Fruit fly (Drosophila melanogaster) whole organism, embryonic: ENCODE data around the gene Hacd1.

Experiments
- Abd-B ChIP-seq: fragments of 200-800 bp; sonication (Bioruptor generic); optimal IDR thresholded peaks from 2 replicates; lab custom pipeline; 2018; ENCODE audit warnings: missing biosample characterization, mild to moderate bottlenecking, missing genetic modification characterization, moderate library complexity
- Atf3 ChIP-seq: fragments of 200-800 bp; sonication (Bioruptor generic); optimal IDR thresholded peaks from 3 replicates; lab custom pipeline; 2016; ENCODE audit warnings: missing biosample characterization, missing genetic modification characterization
- Bdp1 ChIP-seq: fragments of 200-800 bp; sonication (Bioruptor generic); optimal IDR thresholded peaks from 3 replicates; lab custom pipeline; 2016; ENCODE audit warnings: missing biosample characterization, missing genetic modification characterization
- CG10565 ChIP-seq: fragments of 200-800 bp; sonication (Bioruptor generic); optimal IDR thresholded peaks from 3 replicates; lab custom pipeline; 2016; ENCODE audit warnings: missing biosample characterization, mild to moderate bottlenecking, missing genetic modification characterization
- CG10979 ChIP-seq: fragments of 200-800 bp; sonication (Bioruptor generic); optimal IDR thresholded peaks from 2 replicates; lab custom pipeline; 2018; ENCODE audit warnings: missing biosample characterization, mild to moderate bottlenecking, missing genetic modification characterization, moderate library complexity
- CG11247 ChIP-seq: fragments of 200-800 bp; sonication (Bioruptor generic); IDR thresholded peaks from 2 replicates; pipeline ENCODE4 v1.3.6; 2022; ENCODE audit warnings: missing biosample characterization, missing genetic modification characterization
- CG11504 ChIP-seq: fragments of 200-800 bp; sonication (Bioruptor generic); optimal IDR thresholded peaks from 3 replicates; lab custom pipeline; 2019; ENCODE audit warnings: missing biosample characterization, mild to moderate bottlenecking, missing genetic modification characterization, moderate library complexity
- CG12104 ChIP-seq: fragments of 200-800 bp; sonication (Bioruptor generic); optimal IDR thresholded peaks from 3 replicates; lab custom pipeline; 2016; ENCODE audit warnings: missing biosample characterization, missing genetic modification characterization
- CG13296 ChIP-seq: fragments of 200-800 bp; sonication (Bioruptor generic); optimal IDR thresholded peaks from 3 replicates; lab custom pipeline; 2018; ENCODE audit warnings: missing biosample characterization, mild to moderate bottlenecking, missing genetic modification characterization
- CG15601 ChIP-seq: fragments of 200-800 bp; sonication (Bioruptor generic); optimal IDR thresholded peaks from 3 replicates; lab custom pipeline; 2019; ENCODE audit warnings: missing biosample characterization, mild to moderate bottlenecking, missing genetic modification characterization, moderate library complexity
- CG16863 ChIP-seq: fragments of 200-800 bp; sonication (Bioruptor generic); optimal IDR thresholded peaks from 3 replicates; lab custom pipeline; 2016; ENCODE audit warnings: missing biosample characterization, missing genetic modification characterization
- CG1792 ChIP-seq: fragments of 200-800 bp; sonication (Bioruptor generic); optimal IDR thresholded peaks from 2 replicates; lab custom pipeline; 2016; ENCODE audit warnings: missing biosample characterization, missing genetic modification characterization
- CG18599 ChIP-seq: fragments of 200-800 bp; sonication (Bioruptor generic); optimal IDR thresholded peaks from 3 replicates; lab custom pipeline; 2017; ENCODE audit warnings: missing biosample characterization, missing genetic modification characterization, mild to moderate bottlenecking, moderate library complexity, missing genetic modification reagents
- CG30431 ChIP-seq: fragments of 200-800 bp; sonication (Bioruptor generic); optimal IDR thresholded peaks from 2 replicates; lab custom pipeline; 2017; ENCODE audit warnings: missing biosample characterization, missing genetic modification characterization
- CG33213 ChIP-seq: fragments of 200-800 bp; sonication (Bioruptor generic); optimal IDR thresholded peaks from 3 replicates; lab custom pipeline; 2016; ENCODE audit warnings: missing biosample characterization, missing genetic modification characterization
- CG34224 ChIP-seq: fragments of 200-800 bp; sonication (Bioruptor generic); IDR thresholded peaks from 3 replicates; pipeline ENCODE4 v1.3.6; 2022; ENCODE audit warnings: missing biosample characterization, missing genetic modification characterization; ENCODE audit not compliant: partially characterized antibody
- CG3995 ChIP-seq: fragments of 200-800 bp; sonication (Bioruptor generic); optimal IDR thresholded peaks from 3 replicates; lab custom pipeline; 2016; ENCODE audit warnings: missing biosample characterization, missing genetic modification characterization
- CG6813 ChIP-seq: fragments of 200-800 bp; sonication (Bioruptor generic); optimal IDR thresholded peaks from 2 replicates; lab custom pipeline; 2017; ENCODE audit warnings: missing biosample characterization, missing genetic modification characterization, mild to moderate bottlenecking, moderate library complexity, missing genetic modification reagents
- CG6854 ChIP-seq: fragments of 200-800 bp; sonication (Bioruptor generic); optimal IDR thresholded peaks from 3 replicates; lab custom pipeline; 2017; ENCODE audit warnings: missing biosample characterization, mild to moderate bottlenecking, missing genetic modification characterization
- CHES-1-like ChIP-seq: fragments of 200-800 bp; sonication (Bioruptor generic); optimal IDR thresholded peaks from 2 replicates; lab custom pipeline; 2016; ENCODE audit warnings: missing biosample characterization, missing genetic modification characterization
- CrebB ChIP-seq: fragments of 200-800 bp; sonication (Bioruptor generic); optimal IDR thresholded peaks from 3 replicates; lab custom pipeline; 2018; ENCODE audit warnings: missing biosample characterization, mild to moderate bottlenecking, missing genetic modification characterization
- D19A ChIP-seq: fragments of 200-800 bp; optimal IDR thresholded peaks from 3 replicates; lab custom pipeline; 2019; ENCODE audit warnings: missing biosample characterization, mild to moderate bottlenecking, missing genetic modification characterization, moderate library complexity
- Drgx ChIP-seq: fragments of 200-800 bp; sonication (Bioruptor generic); IDR thresholded peaks from 2 replicates; pipeline ENCODE4 v1.3.6; 2022; ENCODE audit warnings: missing biosample characterization, missing genetic modification characterization
- Eip74EF ChIP-seq, 2 experiments: fragments of 200-800 bp in 1 of 2; fragments of >200 bp in 1 of 2; sonication (Bioruptor generic) in 1 of 2; optimal IDR thresholded peaks; 2 replicates each; lab custom pipeline; 2017 to 2019; ENCODE audit warnings: missing biosample characterization in 2 of 2, missing genetic modification characterization in 2 of 2, mild to moderate bottlenecking in 1 of 2, moderate library complexity in 1 of 2
- MESR4 ChIP-seq: fragments of 200-800 bp; sonication (Bioruptor generic); optimal IDR thresholded peaks from 2 replicates; lab custom pipeline; 2018; ENCODE audit warnings: missing biosample characterization, mild to moderate bottlenecking, missing genetic modification characterization, moderate library complexity
- Mes4 ChIP-seq: fragments of 200-800 bp; sonication (Bioruptor generic); optimal IDR thresholded peaks from 2 replicates; lab custom pipeline; 2016; ENCODE audit warnings: missing biosample characterization, missing genetic modification characterization
- Nf-YA ChIP-seq: fragments of 200-800 bp; sonication (Bioruptor generic); IDR thresholded peaks from 2 replicates; pipeline ENCODE4 v1.3.6; 2022; ENCODE audit warnings: missing biosample characterization, missing genetic modification characterization
- Oaz ChIP-seq: fragments of 200-800 bp; sonication (Bioruptor generic); IDR thresholded peaks from 2 replicates; pipeline ENCODE4 v1.3.6; 2022; ENCODE audit warnings: missing biosample characterization, missing genetic modification characterization
- Side ChIP-seq: fragments of 200-800 bp; sonication (Bioruptor generic); optimal IDR thresholded peaks from 2 replicates; lab custom pipeline; 2016; ENCODE audit warnings: missing biosample characterization, missing genetic modification characterization
- Spps ChIP-seq: fragments of 200-800 bp; sonication (Bioruptor generic); optimal IDR thresholded peaks from 2 replicates; lab custom pipeline; 2018; ENCODE audit warnings: missing biosample characterization, mild to moderate bottlenecking, missing genetic modification characterization
- ab ChIP-seq: fragments of 200-800 bp; sonication (Bioruptor generic); optimal IDR thresholded peaks from 2 replicates; lab custom pipeline; 2016; ENCODE audit warnings: missing biosample characterization, missing genetic modification characterization
- al ChIP-seq: fragments of 200-800 bp; sonication (Bioruptor generic); IDR thresholded peaks from 2 replicates; pipeline ENCODE4 v1.3.6; 2022; ENCODE audit warnings: missing biosample characterization, missing genetic modification characterization
- crc ChIP-seq: fragments of 200-800 bp; sonication (Bioruptor generic); optimal IDR thresholded peaks from 2 replicates; lab custom pipeline; 2016; ENCODE audit warnings: missing biosample characterization, missing genetic modification characterization
- disco-r ChIP-seq: fragments of 200-800 bp; sonication (Bioruptor generic); optimal IDR thresholded peaks from 2 replicates; lab custom pipeline; 2016; ENCODE audit warnings: missing biosample characterization, missing genetic modification characterization
- dysf ChIP-seq: fragments of 200-800 bp; sonication (Bioruptor generic); IDR thresholded peaks from 3 replicates; pipeline ENCODE4 v1.3.6; 2022; ENCODE audit warnings: missing biosample characterization, missing genetic modification characterization
- fd96Cb ChIP-seq: fragments of 200-800 bp; sonication (Bioruptor generic); optimal IDR thresholded peaks from 2 replicates; lab custom pipeline; 2018; ENCODE audit warnings: missing biosample characterization, mild to moderate bottlenecking, missing genetic modification characterization, moderate library complexity
- gce ChIP-seq: fragments of 200-800 bp; sonication (Bioruptor generic); IDR thresholded peaks from 3 replicates; pipeline ENCODE4 v1.3.6; 2022; ENCODE audit warnings: missing biosample characterization, missing genetic modification characterization
- gem ChIP-seq: fragments of 200-800 bp; sonication (Bioruptor generic); optimal IDR thresholded peaks from 2 replicates; lab custom pipeline; 2019; ENCODE audit warnings: missing biosample characterization, mild to moderate bottlenecking, missing genetic modification characterization, moderate library complexity
- hth ChIP-seq: fragments of >200 bp; optimal IDR thresholded peaks from 2 replicates; lab custom pipeline; 2017; ENCODE audit warnings: inconsistent platforms
- otp ChIP-seq: fragments of 200-800 bp; sonication (Bioruptor generic); IDR thresholded peaks from 3 replicates; pipeline ENCODE4, ENCODE4 v1.3.6; 2022; ENCODE audit warnings: missing biosample characterization, missing genetic modification characterization
- p53 ChIP-seq: fragments of 200-800 bp; sonication (Bioruptor generic); optimal IDR thresholded peaks from 2 replicates; lab custom pipeline; 2016; ENCODE audit warnings: missing biosample characterization, missing genetic modification characterization
- pb ChIP-seq: fragments of 200-800 bp; sonication (Bioruptor generic); optimal IDR thresholded peaks from 3 replicates; lab custom pipeline; 2016; ENCODE audit warnings: missing biosample characterization, missing genetic modification characterization
- ranshi ChIP-seq: fragments of 200-800 bp; sonication (Bioruptor generic); IDR thresholded peaks from 2 replicates; pipeline ENCODE4 v1.3.6; 2022; ENCODE audit warnings: missing biosample characterization, missing genetic modification characterization
- rib ChIP-seq: fragments of 200-800 bp; sonication (Bioruptor generic); IDR thresholded peaks from 2 replicates; pipeline ENCODE4 v1.3.6; 2022; ENCODE audit warnings: missing biosample characterization, missing genetic modification characterization
- salm ChIP-seq: fragments of 200-800 bp; sonication (Bioruptor generic); optimal IDR thresholded peaks from 2 replicates; lab custom pipeline; 2018; ENCODE audit warnings: missing biosample characterization, mild to moderate bottlenecking, missing genetic modification characterization
- sug ChIP-seq: fragments of 200-800 bp; optimal IDR thresholded peaks from 2 replicates; lab custom pipeline; 2019; ENCODE audit warnings: missing biosample characterization, mild to moderate bottlenecking, missing genetic modification characterization, moderate library complexity
- trem ChIP-seq: fragments of 200-800 bp; optimal IDR thresholded peaks from 3 replicates; lab custom pipeline; 2019; ENCODE audit warnings: missing biosample characterization, mild to moderate bottlenecking, missing genetic modification characterization, moderate library complexity
- yki ChIP-seq: fragments of >200 bp; optimal IDR thresholded peaks from 3 replicates; lab custom pipeline; 2018
- zen ChIP-seq: fragments of 200-800 bp; sonication (Bioruptor generic); optimal IDR thresholded peaks from 3 replicates; lab custom pipeline; 2018; ENCODE audit warnings: missing biosample characterization, mild to moderate bottlenecking, missing genetic modification characterization, moderate library complexity

Hacd1 gene

DNA sequence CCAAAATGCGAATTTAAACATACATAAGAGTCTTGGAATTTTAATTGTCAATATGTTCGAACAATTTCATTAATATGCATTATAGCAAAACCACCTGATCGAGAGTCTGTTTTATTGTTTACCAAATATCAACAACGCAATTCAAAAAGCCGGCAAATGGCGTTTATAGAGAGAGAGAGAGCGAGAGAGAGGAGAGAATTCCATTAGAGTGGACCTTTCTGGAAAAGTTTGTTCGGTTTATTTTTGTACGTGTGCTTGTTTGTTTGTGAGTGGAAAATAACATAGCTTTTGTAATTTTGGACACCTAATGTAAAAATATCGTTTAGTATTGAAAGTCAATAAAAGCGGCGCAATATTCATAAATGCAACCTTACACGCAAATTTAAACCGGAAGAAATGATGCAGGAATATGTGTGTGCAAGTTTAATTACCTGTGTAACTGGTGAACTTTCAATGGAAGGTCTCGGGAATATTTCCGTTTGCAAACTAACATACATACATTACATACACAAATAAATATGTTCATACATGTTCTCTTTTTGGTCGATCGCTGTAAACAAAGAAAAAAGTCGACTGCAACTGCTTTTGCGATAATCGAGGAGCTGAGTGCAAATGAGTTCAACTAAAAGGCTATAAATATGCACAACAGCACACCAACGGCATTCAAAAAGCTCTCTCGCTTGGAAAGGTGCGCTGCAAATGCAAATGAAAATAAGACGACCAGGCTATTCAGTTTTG is 42.7 kb upstream of the Hacd1 start, which contains the start of gene CG6785 (continued):
- peak; percentile 81 for TF ChIP-seq gem (tag; lab: Kevin White, UChicago)
- TF ChIP-seq CG18599 (GFP tag; lab: Kevin White, UChicago) = peak; percentile 90
- TF ChIP-seq D19A (tag; lab: Kevin White, UChicago) = peak; percentile 67
- TF ChIP-seq Atf3 (GFP tag; lab: Kevin White, UChicago) = peak; percentile 76
- TF ChIP-seq disco-r (GFP tag; lab: Kevin White, UChicago) = peak; percentile 87
- TF ChIP-seq CG10565 = no peak
- peak; percentile 19 for TF ChIP-seq CG30431 (GFP tag; lab: Kevin White, UChicago)
- TF ChIP-seq CG11504 (tag; lab: Kevin White, UChicago) = peak; percentile 80
- peak in 1 of 2 experiments; percentile 84 for TF ChIP-seq Eip74EF (GFP tag; optimal IDR thresholded peaks at IDR 0.05; lab: Kevin White, UChicago)
- peak; percentile 85 for TF ChIP-seq p53 (GFP tag; lab: Kevin White, UChicago)
- TF ChIP-seq Oaz (GFP tag; lab: Robert Waterston, UW) = no peak
- peak; percentile 73 for TF ChIP-seq Spps (tag; lab: Kevin White, UChicago)
- TF ChIP-seq Nf-YA (GFP tag; lab: Robert Waterston, UW) = no peak; the same call in 1 of the 2 replicates
- peak; percentile 68 for TF ChIP-seq Bdp1
- peak; percentile 57 for TF ChIP-seq sug (tag; lab: Kevin White, UChicago)
- no peak for TF ChIP-seq ab (GFP tag; lab: Kevin White, UChicago)
- peak; percentile 87 for TF ChIP-seq CG6854 (GFP tag; lab: Kevin White, UChicago)
- peak; percentile 91 for TF ChIP-seq Mes4 (GFP tag; lab: Kevin White, UChicago)
- TF ChIP-seq dysf (GFP tag; lab: Robert Waterston, UW) = peak; percentile 41; the same call in 1 of the 3 replicates
- peak; percentile 67; the same call in 1 of the 2 replicates for TF ChIP-seq ranshi (GFP tag; lab: Robert Waterston, UW)
- peak; percentile 92 for TF ChIP-seq CG15601 (tag; lab: Kevin White, UChicago)
- TF ChIP-seq CG6813 (GFP tag; lab: Kevin White, UChicago) = peak; percentile 96
- TF ChIP-seq CG16863 (GFP tag; lab: Kevin White, UChicago) = peak; percentile 77
- peak; percentile 87 for TF ChIP-seq CG13296 (GFP tag; lab: Kevin White, UChicago)
- TF ChIP-seq Abd-B (GFP tag; lab: Kevin White, UChicago) = no peak
- TF ChIP-seq yki (lab: Kevin White, UChicago) = no peak
- peak; percentile 77 for TF ChIP-seq CG12104 (GFP tag; lab: Kevin White, UChicago)
- peak; percentile 96 for TF ChIP-seq CrebB (tag; lab: Kevin White, UChicago)
- peak; percentile 86 for TF ChIP-seq salm (tag; lab: Kevin White, UChicago)
- TF ChIP-seq otp (GFP tag; lab: Robert Waterston, UW) = peak; percentile 81
- TF ChIP-seq CG33213 = peak; percentile 86
- no peak for TF ChIP-seq hth (lab: Kevin White, UChicago)
- TF ChIP-seq pb (GFP tag; lab: Kevin White, UChicago) = peak; percentile 74
- peak; percentile 84 for TF ChIP-seq Drgx
- TF ChIP-seq CG11247 (GFP tag; lab: Robert Waterston, UW) = peak; percentile 30; the same call in 1 of the 2 replicates
- no peak; the same call in 1 of the 2 replicates for TF ChIP-seq rib
- peak; percentile 48 for TF ChIP-seq MESR4 (GFP tag; lab: Kevin White, UChicago)
- TF ChIP-seq CG34224 (GFP tag; lab: Robert Waterston, UW) = peak; percentile 26; the same call in 1 of the 3 replicates
- peak; percentile 83 for TF ChIP-seq crc
- TF ChIP-seq CG3995 = peak; percentile 24
- TF ChIP-seq CG10979 (tag; lab: Kevin White, UChicago) = peak; percentile 50
- no peak for TF ChIP-seq al (GFP tag; lab: Robert Waterston, UW)
- peak; percentile 75 for TF ChIP-seq CG1792 (GFP tag; lab: Kevin White, UChicago)
- TF ChIP-seq CHES-1-like (GFP tag; lab: Kevin White, UChicago) = peak; percentile 95
- TF ChIP-seq Side (GFP tag; lab: Kevin White, UChicago) = peak; percentile 72
- TF ChIP-seq trem (tag; lab: Kevin White, UChicago) = peak; percentile 37
- TF ChIP-seq gce = peak; percentile 68; the same call in 1 of the 3 replicates
- TF ChIP-seq zen (tag; lab: Kevin White, UChicago) = peak; percentile 9
- peak; percentile 56 for TF ChIP-seq fd96Cb
